Worm (Caenorhabditis elegans) whole organism, young adult: ENCODE data around the gene aak-2.

Experiments
- B0035.1 ChIP-seq: sonication (generic microtip); optimal IDR thresholded peaks from 2 replicates; lab custom pipeline; 2016; ENCODE audit warnings: missing genetic modification characterization, mild to moderate bottlenecking, missing compliant biosample characterization, missing genotype, missing genetic modification reagents
- B0261.1 ChIP-seq: sonication (generic microtip); optimal IDR thresholded peaks from 2 replicates; lab custom pipeline; 2016; ENCODE audit warnings: mild to moderate bottlenecking, missing genetic modification characterization, moderate library complexity, missing compliant biosample characterization
- B0336.3 ChIP-seq: fragments of 200-800 bp; sonication (Bioruptor generic); IDR thresholded peaks from 2 replicates; pipeline ENCODE4 v1.3.6; 2022; ENCODE audit warnings: missing genetic modification characterization, missing compliant biosample characterization
- C17E4.6 ChIP-seq: fragments of 200-800 bp; sonication (Bioruptor generic); IDR thresholded peaks from 2 replicates; pipeline ENCODE4 v1.3.6; 2022; ENCODE audit warnings: missing genetic modification reagents, missing genetic modification characterization, missing compliant biosample characterization
- F10E7.11 ChIP-seq: sonication (generic microtip); optimal IDR thresholded peaks from 2 replicates; lab custom pipeline; 2017; ENCODE audit warnings: mild to moderate bottlenecking, missing genetic modification characterization, moderate library complexity, missing compliant biosample characterization
- F22D6.2 ChIP-seq: sonication (generic microtip); optimal IDR thresholded peaks from 2 replicates; lab custom pipeline; 2016; ENCODE audit warnings: mild to moderate bottlenecking, missing genetic modification characterization, missing compliant biosample characterization
- F23B12.7 ChIP-seq: sonication (generic microtip); optimal IDR thresholded peaks from 2 replicates; lab custom pipeline; 2017; ENCODE audit warnings: missing genetic modification characterization, mild to moderate bottlenecking, missing compliant biosample characterization, antibody characterized with exemption, moderate library complexity; ENCODE audit not compliant: insufficient read depth
- T26A5.8 ChIP-seq: sonication (generic microtip); optimal IDR thresholded peaks from 2 replicates; lab custom pipeline; 2016; ENCODE audit warnings: missing genetic modification characterization, missing compliant biosample characterization
- Y53G8AR.9 ChIP-seq: fragments of 200-800 bp; sonication (Bioruptor generic); conservative IDR thresholded peaks from 2 replicates; pipeline ENCODE4 v1.3.6; 2022; ENCODE audit warnings: missing genetic modification reagents, missing genetic modification characterization, missing compliant biosample characterization
- aptf-2 ChIP-seq: fragments of 200-800 bp; sonication (Bioruptor generic); conservative IDR thresholded peaks from 2 replicates; pipeline ENCODE4 v1.3.6; 2022; ENCODE audit warnings: missing genetic modification reagents, missing genetic modification characterization, missing compliant biosample characterization
- ceh-100 ChIP-seq: fragments of 200-800 bp; sonication (Bioruptor generic); IDR thresholded peaks from 2 replicates; pipeline ENCODE4 v1.3.6; 2022; ENCODE audit warnings: missing genetic modification reagents, missing genetic modification characterization, missing compliant biosample characterization
- ceh-58 ChIP-seq: fragments of 200-800 bp; sonication (Bioruptor generic); IDR thresholded peaks from 2 replicates; pipeline ENCODE4 v1.3.6; 2022; ENCODE audit warnings: missing genetic modification characterization, missing compliant biosample characterization
- die-1 ChIP-seq: sonication (generic microtip); optimal IDR thresholded peaks from 2 replicates; lab custom pipeline; 2016; ENCODE audit warnings: missing genotype, mild to moderate bottlenecking, missing genetic modification characterization, missing compliant biosample characterization
- efl-1 ChIP-seq: fragments of 150-350 bp; optimal IDR thresholded peaks from 2 replicates; lab custom pipeline; 2014; ENCODE audit warnings: missing biosample characterization, missing genetic modification reagents, missing genetic modification characterization
- egl-18 ChIP-seq: fragments of 200-800 bp; sonication (Bioruptor generic); IDR thresholded peaks from 2 replicates; pipeline ENCODE4 v1.3.6; 2022; ENCODE audit warnings: missing genetic modification reagents, missing genetic modification characterization, missing compliant biosample characterization
- ekl-4 ChIP-seq: fragments of 200-800 bp; sonication (Bioruptor generic); IDR thresholded peaks from 2 replicates; pipeline ENCODE4 v1.3.6; 2022; ENCODE audit warnings: missing genetic modification reagents, missing genetic modification characterization, missing compliant biosample characterization
- hmg-20 ChIP-seq: fragments of 200-800 bp; sonication (Bioruptor generic); IDR thresholded peaks from 2 replicates; pipeline ENCODE4 v1.3.6; 2022; ENCODE audit warnings: missing genetic modification reagents, missing genetic modification characterization, missing compliant biosample characterization
- let-607 ChIP-seq, 2 experiments: fragments of 200-800 bp in 1 of 2; sonication (Bioruptor generic) in 1 of 2; sonication (generic microtip) in 1 of 2; optimal IDR thresholded peaks; 2 replicates each; lab custom pipeline; 2016 to 2018; ENCODE audit warnings: mild to moderate bottlenecking in 2 of 2, missing compliant biosample characterization in 2 of 2, missing genetic modification characterization in 2 of 2, moderate library complexity in 2 of 2, missing genotype in 1 of 2
- madf-6 ChIP-seq: fragments of 200-800 bp; sonication (Bioruptor generic); IDR thresholded peaks from 2 replicates; pipeline ENCODE4 v1.3.6; 2022; ENCODE audit warnings: missing genetic modification reagents, missing genetic modification characterization, missing compliant biosample characterization
- mcd-1 ChIP-seq: fragments of 200-800 bp; sonication (Bioruptor generic); IDR thresholded peaks from 2 replicates; pipeline ENCODE4 v1.3.6; 2022; ENCODE audit warnings: missing genetic modification reagents, missing genetic modification characterization, missing compliant biosample characterization
- mel-28 ChIP-seq: sonication (generic microtip); optimal IDR thresholded peaks from 2 replicates; lab custom pipeline; 2016; ENCODE audit warnings: borderline replicate concordance, mild to moderate bottlenecking, missing genetic modification characterization, missing compliant biosample characterization
- mxl-1 ChIP-seq: sonication (generic microtip); optimal IDR thresholded peaks from 2 replicates; lab custom pipeline; 2016; ENCODE audit warnings: missing genetic modification characterization, missing compliant biosample characterization
- nfya-1 ChIP-seq: sonication (generic microtip); optimal IDR thresholded peaks from 2 replicates; lab custom pipeline; 2017; ENCODE audit warnings: antibody characterized with exemption, missing compliant biosample characterization, missing genetic modification characterization, borderline replicate concordance; ENCODE audit not compliant: insufficient read depth
- nhr-27 ChIP-seq: fragments of 200-800 bp; sonication (Bioruptor generic); optimal IDR thresholded peaks from 2 replicates; lab custom pipeline; 2018; ENCODE audit warnings: mild to moderate bottlenecking, missing genetic modification characterization, moderate library complexity, missing compliant biosample characterization
- pbrm-1 ChIP-seq: fragments of 200-800 bp; sonication (Bioruptor generic); IDR thresholded peaks from 2 replicates; pipeline ENCODE4 v1.3.6; 2022; ENCODE audit warnings: missing genetic modification reagents, missing genetic modification characterization, missing compliant biosample characterization
- rpc-1 ChIP-seq, 2 experiments: fragments of 150-350 bp in 1 of 2; sonication (generic microtip) in 1 of 2; optimal IDR thresholded peaks; 2 replicates each; lab custom pipeline; 2014 to 2018; ENCODE audit warnings: missing biosample characterization in 1 of 2, missing genetic modification characterization in 1 of 2, missing genetic modification reagents in 1 of 2, missing genotype in 1 of 2
- snpc-1.1 ChIP-seq: sonication (generic microtip); optimal IDR thresholded peaks from 2 replicates; lab custom pipeline; 2017; ENCODE audit warnings: missing genetic modification characterization, mild to moderate bottlenecking, missing compliant biosample characterization, antibody characterized with exemption, moderate library complexity, missing genotype, missing genetic modification reagents; ENCODE audit not compliant: insufficient read depth
- snpc-4 ChIP-seq, 5 experiments: fragments of 150-350 bp in 1 of 5; sonication (generic microtip) in 4 of 5; optimal IDR thresholded peaks; 2 replicates each; lab custom pipeline; 2014 to 2018; ENCODE audit warnings: missing genetic modification characterization in 5 of 5, missing biosample characterization in 3 of 5, antibody characterized with exemption in 2 of 5, mild to moderate bottlenecking in 2 of 5, missing compliant biosample characterization in 2 of 5, missing genotype in 2 of 5, moderate library complexity in 2 of 5, missing genetic modification reagents in 1 of 5
- tbx-9 ChIP-seq: sonication (generic microtip); optimal IDR thresholded peaks from 2 replicates; lab custom pipeline; 2016; ENCODE audit warnings: borderline replicate concordance, missing genetic modification characterization, inconsistent platforms, missing compliant biosample characterization
- tlf-1 ChIP-seq: fragments of 200-800 bp; sonication (Bioruptor generic); optimal IDR thresholded peaks from 2 replicates; lab custom pipeline; 2018; ENCODE audit warnings: mild to moderate bottlenecking, missing genetic modification characterization, missing compliant biosample characterization
- unc-130 ChIP-seq: sonication (generic microtip); optimal IDR thresholded peaks from 2 replicates; lab custom pipeline; 2016; ENCODE audit warnings: missing genetic modification reagents, missing genetic modification characterization, missing compliant biosample characterization
- zfh-2 ChIP-seq: fragments of 200-800 bp; sonication (Bioruptor generic); conservative IDR thresholded peaks from 2 replicates; pipeline ENCODE4 v1.3.6; 2022; ENCODE audit warnings: missing genetic modification reagents, missing genetic modification characterization, missing compliant biosample characterization
- zim-3 ChIP-seq: sonication (generic microtip); optimal IDR thresholded peaks from 2 replicates; lab custom pipeline; 2017; ENCODE audit warnings: mild to moderate bottlenecking, missing genetic modification characterization, moderate library complexity, missing compliant biosample characterization
- ztf-26 ChIP-seq: sonication (generic microtip); optimal IDR thresholded peaks from 2 replicates; lab custom pipeline; 2017; ENCODE audit warnings: missing genetic modification characterization, missing compliant biosample characterization
- ztf-28 ChIP-seq: fragments of 200-800 bp; sonication (Bioruptor generic); IDR thresholded peaks from 2 replicates; pipeline ENCODE4 v1.3.6; 2022; ENCODE audit warnings: missing genetic modification reagents, missing genetic modification characterization, missing compliant biosample characterization
- ztf-3 ChIP-seq: fragments of 200-800 bp; sonication (Bioruptor generic); optimal IDR thresholded peaks from 2 replicates; lab custom pipeline; 2018; ENCODE audit warnings: mild to moderate bottlenecking, missing genetic modification characterization, missing compliant biosample characterization

Gene aak-2

DNA sequence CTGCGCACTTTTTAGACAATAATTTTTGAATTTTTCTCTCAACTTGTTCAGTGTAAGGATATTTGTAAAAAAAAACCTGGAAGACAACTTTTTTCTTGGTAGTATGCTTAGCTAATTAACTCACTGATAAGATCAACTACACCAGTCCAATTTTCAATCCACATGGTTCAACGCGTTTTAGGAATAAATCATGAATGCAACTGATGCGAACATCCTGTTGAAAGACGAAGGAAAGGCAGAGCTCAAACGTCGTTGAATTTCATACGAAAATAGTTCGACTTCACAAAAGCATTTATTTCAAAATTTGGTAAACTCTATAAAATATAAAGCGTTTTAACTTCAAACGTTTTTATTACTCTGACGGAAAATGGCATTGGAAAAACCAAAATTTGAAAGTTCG, 44.9 kb downstream of the aak-2 start, which contains the start of gene dyla-1:
Gene dyla-1 (plus strand): TSS at position 301 of the 400 bp plus-strand sequence.
- no peak for TF ChIP-seq B0261.1
- TF ChIP-seq snpc-1.1 (tag; lab: Kevin White, UChicago) = no peak
- no peak for TF ChIP-seq C17E4.6 (GFP tag; lab: Robert Waterston, UW)
- TF ChIP-seq F10E7.11 (tag; lab: Kevin White, UChicago) = no peak
- TF ChIP-seq mxl-1 (tag; lab: Kevin White, UChicago) = no peak
- no peak for TF ChIP-seq nhr-27 (tag; lab: Kevin White, UChicago)
- no peak for TF ChIP-seq B0035.1 (tag; lab: Kevin White, UChicago)
- no peak for TF ChIP-seq F22D6.2 (tag; lab: Kevin White, UChicago)
- TF ChIP-seq rpc-1 (optimal IDR thresholded peaks at IDR 0.05; lab: Kevin White, UChicago) = no peak
- TF ChIP-seq rpc-1 (tag; optimal IDR thresholded peaks at IDR 0.05; lab: Kevin White, UChicago) = no peak
- TF ChIP-seq T26A5.8 (tag; lab: Kevin White, UChicago) = no peak
- TF ChIP-seq pbrm-1 (GFP tag; lab: Robert Waterston, UW) = no peak
- TF ChIP-seq mcd-1 = no peak
- no peak for TF ChIP-seq egl-18 (GFP tag; lab: Robert Waterston, UW)
- no peak for TF ChIP-seq madf-6 (GFP tag; lab: Robert Waterston, UW)
- TF ChIP-seq F23B12.7 = no peak
- no peak for TF ChIP-seq ekl-4 (GFP tag; lab: Robert Waterston, UW)
- TF ChIP-seq mel-28 (tag; lab: Kevin White, UChicago) = no peak
- no peak for TF ChIP-seq hmg-20 (GFP tag; lab: Robert Waterston, UW)
- no peak for TF ChIP-seq zim-3 (tag; lab: Kevin White, UChicago)
- TF ChIP-seq ztf-26 (tag; lab: Kevin White, UChicago) = no peak
- TF ChIP-seq, all 124 proteins: peak for 0

DNA sequence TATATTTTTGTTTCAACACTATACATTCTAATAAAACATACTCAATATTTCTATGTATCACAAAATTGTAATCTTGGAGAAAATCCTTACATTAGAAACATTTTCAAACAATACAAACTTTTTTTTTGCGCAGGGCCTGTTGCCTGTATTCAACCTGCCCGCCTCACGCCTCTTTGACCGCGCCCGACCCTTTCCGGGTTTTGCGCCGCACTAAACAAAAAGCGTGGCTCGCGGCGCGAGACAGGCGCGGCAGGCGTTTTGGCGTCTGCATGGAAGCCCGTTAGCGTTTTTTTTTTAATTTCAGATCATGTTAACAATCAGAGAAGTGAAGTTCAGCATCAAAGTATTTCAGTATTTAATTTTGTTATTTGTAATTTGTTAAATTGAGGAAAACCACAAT, 47.0 kb downstream of the aak-2 start:
- TF ChIP-seq unc-130 (GFP tag; lab: Kevin White, UChicago) (no peak), ceh-100 (GFP tag; lab: Robert Waterston, UW) (no peak), B0336.3 (GFP tag; lab: Robert Waterston, UW) (no peak), tbx-9 (no peak), nfya-1 (no peak), efl-1 (GFP tag; lab: Kevin White, UChicago) (no peak), snpc-4 (GFP tag; optimal IDR thresholded peaks at IDR 0.05; lab: Kevin White, UChicago) (no peak), snpc-4 (tag; optimal IDR thresholded peaks at IDR 0.05; lab: Kevin White, UChicago) (peak in 1 of 4 experiments; percentile 46), ztf-3 (GFP tag; lab: Kevin White, UChicago) (no peak), let-607 (tag; optimal IDR thresholded peaks at IDR 0.05; lab: Kevin White, UChicago) (no peak), tlf-1 (no peak), die-1 (tag; lab: Kevin White, UChicago) (no peak), zfh-2 (GFP tag; lab: Robert Waterston, UW) (peak; percentile 84), aptf-2 (GFP tag; lab: Robert Waterston, UW) (0 out of 2 replicates have a peak, but pooled peaks have one; percentile 16), egl-18 (GFP tag; lab: Robert Waterston, UW) (no peak), ceh-58 (GFP tag; lab: Robert Waterston, UW) (no peak), Y53G8AR.9 (no peak), ztf-28 (GFP tag; lab: Robert Waterston, UW) (no peak)
